Worm (Caenorhabditis elegans) whole organism, young adult: ENCODE data around the gene enu-3.5.

Experiments
- C06A6.2 ChIP-seq: fragments of 200-800 bp; sonication (Bioruptor generic); conservative IDR thresholded peaks from 2 replicates; pipeline ENCODE4 v1.3.6; 2022; ENCODE audit warnings: missing genetic modification characterization, missing compliant biosample characterization
- C17E4.6 ChIP-seq: fragments of 200-800 bp; sonication (Bioruptor generic); IDR thresholded peaks from 2 replicates; pipeline ENCODE4 v1.3.6; 2022; ENCODE audit warnings: missing genetic modification reagents, missing genetic modification characterization, missing compliant biosample characterization
- D2030.7 ChIP-seq: fragments of 200-800 bp; sonication (Bioruptor generic); IDR thresholded peaks from 2 replicates; pipeline ENCODE4 v1.3.6; 2022; ENCODE audit warnings: missing genetic modification reagents, missing genetic modification characterization, missing compliant biosample characterization
- F33H1.4 ChIP-seq: fragments of 200-800 bp; sonication (Bioruptor generic); IDR thresholded peaks from 2 replicates; pipeline ENCODE4 v1.3.6; 2022; ENCODE audit warnings: missing genetic modification reagents, missing genetic modification characterization, missing compliant biosample characterization
- F37B4.10 ChIP-seq: fragments of 200-800 bp; sonication (Bioruptor generic); IDR thresholded peaks from 2 replicates; pipeline ENCODE4 v1.3.6; 2022; ENCODE audit warnings: missing genetic modification characterization, missing compliant biosample characterization
- F49E8.2 ChIP-seq: sonication (generic microtip); optimal IDR thresholded peaks from 3 replicates; lab custom pipeline; 2017; ENCODE audit warnings: missing genetic modification characterization, mild to moderate bottlenecking, missing compliant biosample characterization, antibody characterized with exemption, moderate library complexity; ENCODE audit not compliant: insufficient read depth
- F52B5.7 ChIP-seq: sonication (generic microtip); optimal IDR thresholded peaks from 2 replicates; lab custom pipeline; 2016; ENCODE audit warnings: mild to moderate bottlenecking, missing genetic modification characterization, missing compliant biosample characterization
- T26A5.8 ChIP-seq: sonication (generic microtip); optimal IDR thresholded peaks from 2 replicates; lab custom pipeline; 2016; ENCODE audit warnings: missing genetic modification characterization, missing compliant biosample characterization
- aptf-2 ChIP-seq: fragments of 200-800 bp; sonication (Bioruptor generic); conservative IDR thresholded peaks from 2 replicates; pipeline ENCODE4 v1.3.6; 2022; ENCODE audit warnings: missing genetic modification reagents, missing genetic modification characterization, missing compliant biosample characterization
- aptf-3 ChIP-seq: fragments of 200-800 bp; sonication (Bioruptor generic); IDR thresholded peaks from 2 replicates; pipeline ENCODE4 v1.3.6; 2022; ENCODE audit warnings: missing genetic modification characterization, missing compliant biosample characterization
- atf-7 ChIP-seq: sonication (generic microtip); optimal IDR thresholded peaks from 2 replicates; lab custom pipeline; 2017; ENCODE audit warnings: mild to moderate bottlenecking, missing genetic modification characterization, missing compliant biosample characterization
- athp-1 ChIP-seq: sonication (generic microtip); optimal IDR thresholded peaks from 2 replicates; lab custom pipeline; 2017; ENCODE audit warnings: mild to moderate bottlenecking, missing genetic modification characterization, missing compliant biosample characterization
- attf-6 ChIP-seq: fragments of 200-800 bp; sonication (Bioruptor generic); IDR thresholded peaks from 2 replicates; pipeline ENCODE4 v1.3.6; 2022; ENCODE audit warnings: missing genetic modification reagents, missing genetic modification characterization, missing compliant biosample characterization
- bed-1 ChIP-seq: fragments of 200-800 bp; sonication (Bioruptor generic); IDR thresholded peaks from 2 replicates; pipeline ENCODE4 v1.3.6; 2022; ENCODE audit warnings: missing genetic modification reagents, missing genetic modification characterization, missing compliant biosample characterization
- cebp-2 ChIP-seq: fragments of 200-800 bp; sonication (Bioruptor generic); IDR thresholded peaks from 2 replicates; pipeline ENCODE4 v1.3.6; 2022; ENCODE audit warnings: missing genetic modification characterization, missing compliant biosample characterization
- ceh-40 ChIP-seq: fragments of 200-800 bp; sonication (Bioruptor generic); IDR thresholded peaks from 2 replicates; pipeline ENCODE4 v1.3.6; 2022; ENCODE audit warnings: missing genetic modification characterization, missing compliant biosample characterization
- ceh-58 ChIP-seq: fragments of 200-800 bp; sonication (Bioruptor generic); IDR thresholded peaks from 2 replicates; pipeline ENCODE4 v1.3.6; 2022; ENCODE audit warnings: missing genetic modification characterization, missing compliant biosample characterization
- ceh-91 ChIP-seq: fragments of 200-800 bp; sonication (Bioruptor generic); IDR thresholded peaks from 2 replicates; pipeline ENCODE4 v1.3.6; 2022; ENCODE audit warnings: missing genetic modification reagents, missing genetic modification characterization, missing compliant biosample characterization
- chd-7 ChIP-seq: sonication (generic microtip); optimal IDR thresholded peaks from 2 replicates; lab custom pipeline; 2016; ENCODE audit warnings: mild to moderate bottlenecking, missing genetic modification characterization, moderate library complexity, missing compliant biosample characterization
- egrh-3 ChIP-seq: fragments of 200-800 bp; sonication (Bioruptor generic); IDR thresholded peaks from 2 replicates; pipeline ENCODE4 v1.3.6; 2022; ENCODE audit warnings: missing genetic modification reagents, missing genetic modification characterization, missing compliant biosample characterization
- ets-4 ChIP-seq: fragments of 200-800 bp; sonication (Bioruptor generic); optimal IDR thresholded peaks from 2 replicates; lab custom pipeline; 2018; ENCODE audit warnings: mild to moderate bottlenecking, missing genetic modification characterization, missing compliant biosample characterization
- hmg-1.2 ChIP-seq: fragments of 200-800 bp; sonication (Bioruptor generic); IDR thresholded peaks from 2 replicates; pipeline ENCODE4 v1.3.6; 2022; ENCODE audit warnings: missing genetic modification reagents, missing genetic modification characterization, missing compliant biosample characterization
- hrde-1 ChIP-seq: sonication (generic microtip); optimal IDR thresholded peaks from 2 replicates; lab custom pipeline; 2016; ENCODE audit warnings: missing genetic modification characterization, mild to moderate bottlenecking, missing compliant biosample characterization, moderate library complexity, missing genotype, missing genetic modification reagents, borderline replicate concordance
- lin-54 ChIP-seq: fragments of 200-800 bp; sonication (Bioruptor generic); optimal IDR thresholded peaks from 2 replicates; lab custom pipeline; 2018; ENCODE audit warnings: mild to moderate bottlenecking, missing genetic modification characterization, missing compliant biosample characterization
- lsl-1 ChIP-seq: fragments of 200-800 bp; sonication (Bioruptor generic); optimal IDR thresholded peaks from 2 replicates; lab custom pipeline; 2018; ENCODE audit warnings: mild to moderate bottlenecking, missing genetic modification characterization, moderate library complexity, missing compliant biosample characterization
- madf-6 ChIP-seq: fragments of 200-800 bp; sonication (Bioruptor generic); IDR thresholded peaks from 2 replicates; pipeline ENCODE4 v1.3.6; 2022; ENCODE audit warnings: missing genetic modification reagents, missing genetic modification characterization, missing compliant biosample characterization
- madf-8 ChIP-seq: fragments of 200-800 bp; sonication (Bioruptor generic); conservative IDR thresholded peaks from 2 replicates; pipeline ENCODE4 v1.3.6; 2022; ENCODE audit warnings: missing genetic modification reagents, missing genetic modification characterization, missing compliant biosample characterization
- mel-28 ChIP-seq: sonication (generic microtip); optimal IDR thresholded peaks from 2 replicates; lab custom pipeline; 2016; ENCODE audit warnings: borderline replicate concordance, mild to moderate bottlenecking, missing genetic modification characterization, missing compliant biosample characterization
- nfya-2 ChIP-seq: fragments of 200-800 bp; sonication (Bioruptor generic); IDR thresholded peaks from 2 replicates; pipeline ENCODE4 v1.3.6; 2022; ENCODE audit warnings: missing genetic modification reagents, missing genetic modification characterization, missing compliant biosample characterization
- nfyb-1 ChIP-seq: fragments of 200-800 bp; sonication (Bioruptor generic); IDR thresholded peaks from 2 replicates; pipeline ENCODE4 v1.3.6; 2022; ENCODE audit warnings: missing genetic modification reagents, missing genetic modification characterization, missing compliant biosample characterization
- sdz-38 ChIP-seq: sonication (generic microtip); optimal IDR thresholded peaks from 2 replicates; lab custom pipeline; 2016; ENCODE audit warnings: missing genotype, missing genetic modification characterization, missing compliant biosample characterization
- sea-2 ChIP-seq: fragments of 200-800 bp; sonication (Bioruptor generic); IDR thresholded peaks from 2 replicates; pipeline ENCODE4 v1.3.6; 2022; ENCODE audit warnings: missing genetic modification characterization, missing compliant biosample characterization
- snpc-1.1 ChIP-seq: sonication (generic microtip); optimal IDR thresholded peaks from 2 replicates; lab custom pipeline; 2017; ENCODE audit warnings: missing genetic modification characterization, mild to moderate bottlenecking, missing compliant biosample characterization, antibody characterized with exemption, moderate library complexity, missing genotype, missing genetic modification reagents; ENCODE audit not compliant: insufficient read depth
- unc-62 ChIP-seq: fragments of 150-350 bp; optimal IDR thresholded peaks from 2 replicates; lab custom pipeline; 2014; ENCODE audit warnings: missing biosample characterization, missing genetic modification reagents, missing genetic modification characterization
- xnd-1 ChIP-seq: sonication (generic microtip); optimal IDR thresholded peaks from 2 replicates; lab custom pipeline; 2016; ENCODE audit warnings: missing genotype, missing genetic modification reagents, missing genetic modification characterization, missing compliant biosample characterization
- zfh-2 ChIP-seq: fragments of 200-800 bp; sonication (Bioruptor generic); conservative IDR thresholded peaks from 2 replicates; pipeline ENCODE4 v1.3.6; 2022; ENCODE audit warnings: missing genetic modification reagents, missing genetic modification characterization, missing compliant biosample characterization
- ztf-25 ChIP-seq: fragments of 200-800 bp; sonication (Bioruptor generic); IDR thresholded peaks from 2 replicates; pipeline ENCODE4 v1.3.6; 2022; ENCODE audit warnings: missing genetic modification reagents, missing genetic modification characterization, missing compliant biosample characterization
- ztf-26 ChIP-seq: sonication (generic microtip); optimal IDR thresholded peaks from 2 replicates; lab custom pipeline; 2017; ENCODE audit warnings: missing genetic modification characterization, missing compliant biosample characterization

Gene enu-3.5

DNA sequence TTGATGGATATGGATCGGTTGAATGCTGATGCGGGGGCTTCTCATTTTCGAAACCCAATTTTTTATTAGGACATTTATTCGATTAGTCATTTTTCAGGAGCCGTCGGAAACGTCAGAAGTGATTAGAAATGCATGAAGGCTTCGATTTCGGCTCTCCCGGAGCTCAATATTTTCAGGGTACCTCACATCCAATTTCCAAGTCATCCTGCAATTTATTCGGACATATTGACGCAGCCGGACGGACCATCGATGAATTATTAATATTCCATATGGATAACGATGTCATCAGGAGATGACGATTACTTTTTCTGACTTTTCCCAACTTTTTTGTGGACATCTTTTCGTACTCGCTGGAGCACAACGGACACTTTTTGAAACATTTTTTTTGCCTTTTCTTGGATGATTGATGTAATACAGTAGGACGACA, 28.6 kb downstream of the enu-3.5 start (continued):
- TF ChIP-seq madf-6, result peak; percentile 66
- peak; percentile 69 for TF ChIP-seq athp-1
- TF ChIP-seq hmg-1.2, result peak; percentile 25
- no peak for TF ChIP-seq snpc-1.1
- TF ChIP-seq F49E8.2 (tag; lab: Kevin White, UChicago), result peak; percentile 83
- peak; percentile 87 for TF ChIP-seq nfyb-1
- peak; percentile 79 for TF ChIP-seq hrde-1 (tag; lab: Kevin White, UChicago)
- no peak for TF ChIP-seq aptf-3 (GFP tag; lab: Robert Waterston, UW)
- peak; percentile 73 for TF ChIP-seq atf-7 (tag; lab: Kevin White, UChicago)
- 0 out of 2 replicates have a peak, but pooled peaks have one; percentile 18 for TF ChIP-seq F33H1.4 (GFP tag; lab: Robert Waterston, UW)
- TF ChIP-seq chd-7 (tag; lab: Kevin White, UChicago), result peak; percentile 78
- TF ChIP-seq attf-6 (GFP tag; lab: Robert Waterston, UW), result peak; percentile 56
- TF ChIP-seq ceh-58 (GFP tag; lab: Robert Waterston, UW), result no peak
- 0 out of 2 replicates have a peak, but pooled peaks have one; percentile 24 for TF ChIP-seq nfya-2 (GFP tag; lab: Robert Waterston, UW)

DNA sequence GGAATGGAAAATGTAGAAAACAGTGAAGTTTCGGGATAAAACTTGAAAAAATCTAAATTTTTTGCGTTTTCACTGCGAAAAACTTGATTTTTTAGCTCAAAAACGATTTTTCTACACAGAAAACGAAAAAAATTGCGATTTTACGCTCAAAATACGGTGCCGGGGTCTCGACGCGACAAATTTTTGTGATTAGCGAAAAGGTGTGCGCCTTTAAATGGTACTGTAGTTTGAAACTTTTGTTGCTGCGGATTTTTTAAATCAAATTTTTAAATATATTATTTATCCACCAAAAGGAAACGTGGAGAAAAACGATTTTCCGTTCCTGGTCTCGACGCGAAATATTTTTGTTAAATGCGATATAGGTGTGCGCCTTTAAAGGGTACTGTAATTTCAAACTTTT, 29.2 kb downstream of the enu-3.5 start:
- TF ChIP-seq madf-6 (peak; percentile 39), lsl-1 (peak; percentile 73), sea-2 (GFP tag; lab: Robert Waterston, UW) (no peak), attf-6 (GFP tag; lab: Robert Waterston, UW) (no peak), ceh-91 (0 out of 2 replicates have a peak, but pooled peaks have one; percentile 15), xnd-1 (no peak), F33H1.4 (GFP tag; lab: Robert Waterston, UW) (peak; percentile 53; the same call in 1 of the 2 replicates)

- TF ChIP-seq unc-62 (GFP tag; lab: Kevin White, UChicago), result no peak
- no peak for TF ChIP-seq lin-54 (GFP tag; lab: Kevin White, UChicago)
- no peak for TF ChIP-seq madf-8
- no peak for TF ChIP-seq ceh-91
- no peak for TF ChIP-seq cebp-2 (GFP tag; lab: Robert Waterston, UW)
- TF ChIP-seq ztf-25 (GFP tag; lab: Robert Waterston, UW), result no peak
- TF ChIP-seq egrh-3, result peak; percentile 77; the same call in 1 of the 2 replicates
- no peak for TF ChIP-seq D2030.7 (GFP tag; lab: Robert Waterston, UW)
- TF ChIP-seq ets-4 (GFP tag; lab: Kevin White, UChicago), result no peak
- no peak for TF ChIP-seq T26A5.8 (tag; lab: Kevin White, UChicago)
- no peak for TF ChIP-seq attf-6 (GFP tag; lab: Robert Waterston, UW)
- peak; percentile 85 for TF ChIP-seq zfh-2
- TF ChIP-seq bed-1, result no peak
- no peak for TF ChIP-seq ceh-40 (GFP tag; lab: Robert Waterston, UW)
These were observed 32.4 kb downstream of the enu-3.5 start, which contains the start of gene flp-14 for ce11 chrIII:12910365-12910764. TSS of gene flp-14 (plus strand) at chrIII:12910510.

- TF ChIP-seq F37B4.10 (GFP tag; lab: Robert Waterston, UW), result no peak
These were observed 38.5 kb downstream of the enu-3.5 start for ce11 chrIII:12916459-12916858.

- TF ChIP-seq ets-4 (GFP tag; lab: Kevin White, UChicago) (no peak), mel-28 (tag; lab: Kevin White, UChicago) (no peak), aptf-2 (GFP tag; lab: Robert Waterston, UW) (no peak), F52B5.7 (tag; lab: Kevin White, UChicago) (no peak), zfh-2 (no peak), C17E4.6 (GFP tag; lab: Robert Waterston, UW) (no peak), ztf-26 (tag; lab: Kevin White, UChicago) (no peak), sdz-38 (tag; lab: Kevin White, UChicago) (no peak), C06A6.2 (GFP tag; lab: Robert Waterston, UW) (no peak), lsl-1 (no peak)
These were observed 39.9 kb downstream of the enu-3.5 start for ce11 chrIII:12917852-12918251.
